Fruit fly (Drosophila melanogaster): ENCODE results near the gene CG31787.

Gene CG31787

DNA sequence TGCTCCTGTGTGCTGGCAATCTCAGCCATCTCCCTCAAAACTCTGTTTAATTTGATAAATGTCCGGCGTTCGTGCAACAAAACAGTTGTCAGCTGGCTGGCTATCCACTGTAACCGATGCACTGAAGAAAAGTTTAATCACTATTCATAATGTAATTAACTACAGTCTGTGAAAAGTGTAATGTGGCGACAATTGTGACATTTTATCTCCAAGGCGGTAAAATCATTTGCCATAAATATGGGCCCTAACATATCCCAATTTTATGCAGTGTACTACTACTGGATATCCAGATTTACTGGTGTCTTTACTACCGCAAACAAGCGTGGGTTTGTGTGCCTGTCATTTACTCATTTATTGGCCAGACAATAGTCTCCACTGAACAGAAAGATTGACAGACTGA is 43.2 kb upstream of the CG31787 start (continued):
- TF ChIP-seq her (GFP tag; optimal IDR thresholded peaks at IDR 0.05) (no peak), CG9609 (GFP tag; optimal IDR thresholded peaks at IDR 0.05) (peak; percentile 26), fd96Cb (tag; optimal IDR thresholded peaks at IDR 0.05) (peak; percentile 11), btn (GFP tag; optimal IDR thresholded peaks at IDR 0.05) (no peak), tx (GFP tag; optimal IDR thresholded peaks at IDR 0.05) (peak; percentile 24), ato (GFP tag; IDR thresholded peaks at IDR 0.05; ENCODE audit: partially characterized antibody) (no peak), CG16863 (GFP tag; optimal IDR thresholded peaks at IDR 0.05) (no peak), CG1792 (GFP tag; optimal IDR thresholded peaks at IDR 0.05) (no peak), sima (GFP tag; optimal IDR thresholded peaks at IDR 0.05) (no peak), dysf (GFP tag; IDR thresholded peaks at IDR 0.05) (peak; percentile 70), bbx (GFP tag; IDR thresholded peaks at IDR 0.05; ENCODE audit: partially characterized antibody) (no peak), Mad (GFP tag; optimal IDR thresholded peaks at IDR 0.05) (no peak), CG17328 (GFP tag; IDR thresholded peaks at IDR 0.05) (peak; percentile 62), CG10462 (GFP tag; optimal IDR thresholded peaks at IDR 0.05) (no peak), Ptx1 (GFP tag; IDR thresholded peaks at IDR 0.05) (peak; percentile 71), CG11504 (tag; optimal IDR thresholded peaks at IDR 0.05) (peak; percentile 63), CG9437 (GFP tag; optimal IDR thresholded peaks at IDR 0.05) (no peak), CG17802 (tag; optimal IDR thresholded peaks at IDR 0.05) (no peak), p53 (GFP tag; optimal IDR thresholded peaks at IDR 0.05) (no peak), inv (GFP tag; IDR thresholded peaks at IDR 0.05; ENCODE audit: partially characterized antibody) (no peak), gsb-n (tag; optimal IDR thresholded peaks at IDR 0.05) (peak; percentile 26), bigmax (GFP tag; optimal IDR thresholded peaks at IDR 0.05) (no peak), CTCF (GFP tag; optimal IDR thresholded peaks at IDR 0.05) (no peak), Fer1 (GFP tag; optimal IDR thresholded peaks at IDR 0.05) (peak; percentile 8), Nf-YA (GFP tag; IDR thresholded peaks at IDR 0.05) (no peak), CG8359 (GFP tag; optimal IDR thresholded peaks at IDR 0.05; ENCODE audit: borderline replicate concordance) (no peak), nerfin-2 (GFP tag; IDR thresholded peaks at IDR 0.05; ENCODE audit: partially characterized antibody) (no peak), Fer3 (tag; optimal IDR thresholded peaks at IDR 0.05) (peak; percentile 37), dpn (GFP tag; optimal IDR thresholded peaks at IDR 0.05) (peak; percentile 19 to 47), Bgb (GFP tag; IDR thresholded peaks at IDR 0.05; ENCODE audit: partially characterized antibody) (no peak), CG7556 (GFP tag; optimal IDR thresholded peaks at IDR 0.05) (peak; percentile 30), CG7839 (tag; optimal IDR thresholded peaks at IDR 0.05) (peak; percentile 26), fu2 (GFP tag; optimal IDR thresholded peaks at IDR 0.05) (no peak), ham (GFP tag; IDR thresholded peaks at IDR 0.05) (no peak), Abd-B (GFP tag; optimal IDR thresholded peaks at IDR 0.05) (no peak), da (GFP tag; optimal IDR thresholded peaks at IDR 0.05) (no peak), danr (GFP tag; IDR thresholded peaks at IDR 0.05) (no peak), exex (tag; optimal IDR thresholded peaks at IDR 0.05) (no peak), Bdp1 (GFP tag; optimal IDR thresholded peaks at IDR 0.05) (no peak), cato (GFP tag; optimal IDR thresholded peaks at IDR 0.05; ENCODE audit: borderline replicate concordance) (no peak), CG4707 (GFP tag; optimal IDR thresholded peaks at IDR 0.05) (no peak), Med (GFP tag) (peak; percentile 78), CG15514 (GFP tag; optimal IDR thresholded peaks at IDR 0.05) (no peak), stwl (tag; optimal IDR thresholded peaks at IDR 0.05) (no peak), dan (GFP tag; IDR thresholded peaks at IDR 0.05) (no peak), Ets97D (GFP tag; optimal IDR thresholded peaks at IDR 0.05) (no peak), NK7.1 (GFP tag; optimal IDR thresholded peaks at IDR 0.05) (no peak), slou (GFP tag; optimal IDR thresholded peaks at IDR 0.05) (no peak), CG4730 (GFP tag; IDR thresholded peaks at IDR 0.05) (no peak), CG13775 (GFP tag; optimal IDR thresholded peaks at IDR 0.05) (no peak), jumu (GFP tag; optimal IDR thresholded peaks at IDR 0.05) (peak; percentile 18), Trl (optimal IDR thresholded peaks at IDR 0.05) (no peak), Trl (GFP tag; optimal IDR thresholded peaks at IDR 0.05) (no peak)

All from whole organism, embryonic.